Worm (Caenorhabditis elegans): ENCODE results near the gene ham-1.
A peak's percentile ranks its signal among the peaks of the same experiment; 100 is the strongest.

ham-1 gene

ce11 chrIV:12567176-12567892 is 25.4 kb downstream of the ham-1 start, which contains the start of the genes hsb-1 and let-99 (continued):
- no peak for TF ChIP-seq odd-2 (tag; optimal IDR thresholded peaks at IDR 0.05)
- peak; percentile 36 for TF ChIP-seq unc-55 (GFP tag; optimal IDR thresholded peaks at IDR 0.05)
- peak; percentile 35 for TF ChIP-seq unc-42 (tag; optimal IDR thresholded peaks at IDR 0.05)
- no peak for TF ChIP-seq ttx-3 (tag; optimal IDR thresholded peaks at IDR 0.05)
- TF ChIP-seq tbx-2 (tag; optimal IDR thresholded peaks at IDR 0.05): peak; percentile 1
- no peak for TF ChIP-seq dmd-4 (tag; optimal IDR thresholded peaks at IDR 0.05; ENCODE audit: borderline replicate concordance)
- TF ChIP-seq K09A11.1 (tag; optimal IDR thresholded peaks at IDR 0.05; ENCODE audit: insufficient read depth): no peak
- TF ChIP-seq ahr-1 (tag; optimal IDR thresholded peaks at IDR 0.05): no peak
- TF ChIP-seq elt-4 (tag; optimal IDR thresholded peaks at IDR 0.05): no peak
- TF ChIP-seq unc-3 (GFP tag; conservative IDR thresholded peaks at IDR 0.05): no peak
- no peak for TF ChIP-seq unc-3 (tag; optimal IDR thresholded peaks at IDR 0.05)
- peak; percentile 34 for TF ChIP-seq ceh-31 (tag; optimal IDR thresholded peaks at IDR 0.05)
- no peak for TF ChIP-seq nhr-11 (tag; optimal IDR thresholded peaks at IDR 0.05)

DNA sequence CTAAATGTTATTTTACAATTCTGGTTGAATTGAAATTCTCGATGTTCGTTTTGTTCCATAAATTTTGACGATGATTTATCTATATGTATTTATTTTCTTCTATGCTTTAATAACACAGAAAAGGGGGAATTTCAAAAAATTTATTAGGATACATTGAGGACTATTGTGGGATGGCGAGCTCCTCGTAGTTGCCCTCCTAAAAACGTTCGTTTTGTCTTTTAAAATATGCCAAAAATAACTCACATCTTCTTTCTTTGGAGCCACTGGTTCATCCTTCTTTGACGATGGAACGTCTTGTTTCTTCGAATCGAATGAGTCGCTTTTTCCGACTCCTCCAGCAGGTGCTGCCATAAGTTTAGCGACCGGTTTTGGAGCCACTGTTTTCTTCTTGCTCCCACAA is 28.6 kb downstream of the ham-1 start:
- TF ChIP-seq odd-2 (tag; optimal IDR thresholded peaks at IDR 0.05) (no peak), ceh-2 (tag; optimal IDR thresholded peaks at IDR 0.05) (no peak), fax-1 (tag; optimal IDR thresholded peaks at IDR 0.05) (no peak), fkh-10 (GFP tag; optimal IDR thresholded peaks at IDR 0.05) (no peak)

ce11 chrIV:12571047-12571446 is 29.1 kb downstream of the ham-1 start, which contains the start of gene K08E7.4:
Gene K08E7.4 (minus strand): TSS chrIV:12571147.
- TF ChIP-seq ref-2 (tag; optimal IDR thresholded peaks at IDR 0.05) (no peak), madf-2 (tag; optimal IDR thresholded peaks at IDR 0.05) (no peak)

- TF ChIP-seq T23F11.4 (GFP tag; optimal IDR thresholded peaks at IDR 0.05) (no peak), hlh-15 (tag; optimal IDR thresholded peaks at IDR 0.05) (no peak), ceh-30 (tag; optimal IDR thresholded peaks at IDR 0.05) (no peak)
Measured at ce11 chrIV:12573068-12573467, 31.1 kb downstream of the ham-1 start, which contains the start of gene K08E7.5. Gene K08E7.5 (plus strand): TSS chrIV:12573368.

DNA sequence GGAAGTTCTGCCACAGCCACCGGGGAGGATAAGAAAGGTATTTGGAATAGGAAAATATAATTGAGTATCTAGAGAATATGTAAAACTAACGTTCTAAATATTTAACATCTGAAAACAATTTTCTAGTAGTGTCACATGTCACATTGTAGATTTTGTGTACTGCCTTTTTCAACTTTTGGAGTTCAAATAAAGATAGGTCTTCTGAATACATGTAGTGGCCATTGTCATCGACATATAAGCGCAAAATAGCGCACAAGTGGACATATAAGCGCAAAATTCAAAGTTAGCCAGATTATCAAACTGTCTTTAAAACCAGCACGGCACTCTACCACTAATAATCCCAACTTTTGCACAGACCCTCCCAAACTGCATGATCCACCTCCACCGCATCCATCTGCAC is 32.3 kb downstream of the ham-1 start:
- no peak for TF ChIP-seq sox-4 (tag; optimal IDR thresholded peaks at IDR 0.05)
- TF ChIP-seq unc-3 (GFP tag; conservative IDR thresholded peaks at IDR 0.05): no peak
- TF ChIP-seq unc-3 (tag; optimal IDR thresholded peaks at IDR 0.05): no peak

- TF ChIP-seq Y22D7AL.16 (tag; optimal IDR thresholded peaks at IDR 0.05) (no peak), ceh-45 (GFP tag; IDR thresholded peaks at IDR 0.05) (no peak), unc-55 (GFP tag; optimal IDR thresholded peaks at IDR 0.05) (no peak), ets-4 (tag; optimal IDR thresholded peaks at IDR 0.05) (no peak), pag-3 (tag; optimal IDR thresholded peaks at IDR 0.05; ENCODE audit: borderline replicate concordance) (no peak)
Measured at ce11 chrIV:12581046-12581445, 39.1 kb downstream of the ham-1 start, which contains the start of gene K08E7.6. Gene K08E7.6 (minus strand): TSS chrIV:12581146.

DNA sequence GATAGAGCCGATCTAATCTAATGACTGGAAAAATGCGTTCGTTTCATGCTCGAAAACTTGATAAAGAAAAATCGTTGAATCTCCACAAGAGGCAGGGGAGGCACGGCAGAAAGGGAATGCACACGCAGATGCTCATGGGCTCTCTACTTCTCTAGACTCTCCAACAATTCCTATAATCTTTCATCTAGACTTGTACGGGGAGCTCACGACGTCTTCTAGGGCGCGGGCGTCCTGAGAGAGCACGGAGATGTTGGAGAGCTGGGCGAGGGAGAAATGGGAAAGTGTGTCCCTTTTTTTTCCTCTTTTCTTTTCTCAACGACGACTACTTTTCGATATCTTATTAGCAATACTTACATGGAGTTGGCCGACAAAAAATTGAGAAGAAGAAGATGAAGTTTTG is 41.2 kb downstream of the ham-1 start:
- TF ChIP-seq pha-4 (tag; optimal IDR thresholded peaks at IDR 0.05) (no peak), unc-42 (tag; optimal IDR thresholded peaks at IDR 0.05) (peak; percentile 60), ceh-31 (tag; optimal IDR thresholded peaks at IDR 0.05) (peak; percentile 21)

- peak; percentile 27 for TF ChIP-seq sdc-2 (tag; optimal IDR thresholded peaks at IDR 0.05)
- no peak for TF ChIP-seq unc-86 (tag; optimal IDR thresholded peaks at IDR 0.05)
- TF ChIP-seq F13H6.1 (tag; optimal IDR thresholded peaks at IDR 0.05): no peak
- TF ChIP-seq odd-2 (tag; optimal IDR thresholded peaks at IDR 0.05): no peak
- TF ChIP-seq ceh-19 (GFP tag; optimal IDR thresholded peaks at IDR 0.05): peak; percentile 48
- TF ChIP-seq nfya-1 (tag; optimal IDR thresholded peaks at IDR 0.05): peak; percentile 42
- peak; percentile 4 for TF ChIP-seq fkh-6 (tag; optimal IDR thresholded peaks at IDR 0.05)
- TF ChIP-seq tbx-2 (tag; optimal IDR thresholded peaks at IDR 0.05): peak; percentile 38
- no peak for TF ChIP-seq ceh-14 (tag; optimal IDR thresholded peaks at IDR 0.05)
- TF ChIP-seq C38D4.7 (GFP tag; optimal IDR thresholded peaks at IDR 0.05): no peak
- TF ChIP-seq unc-42 (tag; optimal IDR thresholded peaks at IDR 0.05): peak; percentile 68
- peak; percentile 74 for TF ChIP-seq ceh-31 (tag; optimal IDR thresholded peaks at IDR 0.05)
- peak; percentile 49 for TF ChIP-seq ceh-48 (tag; optimal IDR thresholded peaks at IDR 0.05)
Measured at ce11 chrIV:12584146-12584545, 42.2 kb downstream of the ham-1 start.

Data from whole organism, late embryonic.